Fruit fly (Drosophila melanogaster) whole organism: ENCODE measurements around the gene Chchd2.

Experiments
- psq ChIP-seq: fragments of >200 bp; optimal IDR thresholded peaks from 2 replicates; lab custom pipeline; 2017
- usp ChIP-seq: fragments of >200 bp; optimal IDR thresholded peaks from 2 replicates; lab custom pipeline; 2017; ENCODE audit warnings: missing biosample characterization, missing genetic modification characterization, mixed read lengths

dm6 chrX:17110556-17111177 is 38.1 kb upstream of the Chchd2 start:
- TF ChIP-seq usp (GFP tag; lab: Kevin White, UChicago) (no peak), psq (lab: Kevin White, UChicago) (no peak)
